Worm (Caenorhabditis elegans): ENCODE results near the gene trcs-2.

DNA sequence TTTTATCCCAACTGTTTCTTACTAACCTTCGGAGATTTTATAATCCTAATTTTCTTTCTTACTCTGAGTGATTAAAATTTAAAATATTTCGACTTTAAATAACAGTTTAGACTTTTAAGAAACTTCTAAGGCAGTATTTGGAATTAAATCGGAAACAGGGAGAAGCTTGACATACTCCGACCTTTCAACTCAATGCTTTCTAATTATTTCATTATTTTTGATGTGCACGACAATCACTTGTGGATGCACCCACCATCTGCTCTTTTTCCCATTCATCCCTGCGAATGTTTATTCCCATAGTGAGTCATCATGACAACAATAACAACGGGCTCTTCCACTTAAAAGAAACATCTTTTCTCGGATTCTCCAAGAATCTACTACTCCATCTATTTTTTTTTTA is 26.4 kb downstream of the trcs-2 start:
- no peak for TF ChIP-seq nhr-237 (tag; optimal IDR thresholded peaks at IDR 0.05)
- no peak for TF ChIP-seq tbx-2 (tag; optimal IDR thresholded peaks at IDR 0.05)
- TF ChIP-seq snpc-4 (tag; optimal IDR thresholded peaks at IDR 0.05), result no peak
